Worm (Caenorhabditis elegans) whole organism, L4 larva: Measurements from ENCODE around the gene tbb-4.

Experiments
- F37D6.2 ChIP-seq: sonication (generic microtip); optimal IDR thresholded peaks from 2 replicates; lab custom pipeline; 2016; ENCODE audit warnings: mild to moderate bottlenecking, missing genetic modification characterization, missing compliant biosample characterization
- snpc-1.2 ChIP-seq: fragments of 200-800 bp; sonication (Bioruptor generic); IDR thresholded peaks from 2 replicates; pipeline ENCODE4 v1.3.6; 2022; ENCODE audit warnings: missing genetic modification reagents, missing genetic modification characterization, missing compliant biosample characterization

DNA sequence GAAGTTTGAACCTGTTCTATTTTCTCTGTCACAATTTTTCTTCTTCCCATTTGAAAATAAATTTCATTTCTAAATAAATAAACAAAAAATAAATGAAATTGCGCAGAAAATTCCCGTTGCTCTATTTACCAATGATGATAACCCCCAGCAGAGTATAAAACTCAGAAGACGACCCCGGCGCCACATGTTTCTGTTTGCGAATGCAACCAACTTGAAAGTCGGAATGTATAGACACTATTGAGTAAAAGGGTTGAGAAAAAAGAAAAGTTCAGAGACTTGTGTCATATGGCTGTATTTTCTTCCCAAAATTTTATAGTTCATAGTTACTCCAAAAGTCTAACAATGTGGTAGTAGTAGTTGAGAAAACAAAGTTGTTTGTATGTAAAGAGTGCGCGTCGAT lies 25.0 kb downstream of the tbb-4 start:
- TF ChIP-seq F37D6.2 (no peak), snpc-1.2 (no peak)
